Worm (Caenorhabditis elegans) whole organism, midembryonic: ENCODE results near the gene unc-31.

Source experiments
- T22C8.4 ChIP-seq: fragments of 200-800 bp; sonication (Bioruptor generic); IDR thresholded peaks from 2 replicates; pipeline ENCODE4 v1.3.6; 2022; ENCODE audit warnings: missing genetic modification characterization, missing compliant biosample characterization
- cog-1 ChIP-seq: sonication (generic microtip); optimal IDR thresholded peaks from 2 replicates; lab custom pipeline; 2016; ENCODE audit warnings: missing genetic modification characterization, missing compliant biosample characterization
- flt-1 ChIP-seq: fragments of 200-800 bp; sonication (Bioruptor generic); IDR thresholded peaks from 2 replicates; pipeline ENCODE4 v1.3.6; 2022; ENCODE audit warnings: missing genetic modification characterization, missing compliant biosample characterization
- klf-2 ChIP-seq: fragments of 200-800 bp; sonication (Bioruptor generic); conservative IDR thresholded peaks from 2 replicates; pipeline ENCODE4 v1.3.6; 2022; ENCODE audit warnings: missing genetic modification reagents, missing genetic modification characterization, missing compliant biosample characterization
- med-1 ChIP-seq: sonication (generic microtip); optimal IDR thresholded peaks from 2 replicates; lab custom pipeline; 2017; ENCODE audit warnings: missing genetic modification characterization, mild to moderate bottlenecking, missing compliant biosample characterization, antibody characterized with exemption, missing genetic modification reagents; ENCODE audit not compliant: insufficient read depth
- ref-1 ChIP-seq: fragments of 200-800 bp; sonication (Bioruptor generic); conservative IDR thresholded peaks from 2 replicates; pipeline ENCODE4 v1.3.6; 2022; ENCODE audit warnings: missing genetic modification reagents, missing genetic modification characterization, missing compliant biosample characterization
- tab-1 ChIP-seq: fragments of 200-800 bp; sonication (Bioruptor generic); IDR thresholded peaks from 2 replicates; pipeline ENCODE4 v1.3.6; 2022; ENCODE audit warnings: missing genetic modification characterization, missing compliant biosample characterization
- ztf-23 ChIP-seq: fragments of 200-800 bp; sonication (Bioruptor generic); IDR thresholded peaks from 2 replicates; pipeline ENCODE4 v1.3.6; 2022; ENCODE audit warnings: missing genetic modification reagents, missing genetic modification characterization, missing compliant biosample characterization
- ztf-29 ChIP-seq: fragments of 200-800 bp; sonication (Bioruptor generic); IDR thresholded peaks from 2 replicates; pipeline ENCODE4 v1.3.6; 2022; ENCODE audit warnings: missing genetic modification reagents, missing genetic modification characterization, missing compliant biosample characterization

unc-31 gene

DNA sequence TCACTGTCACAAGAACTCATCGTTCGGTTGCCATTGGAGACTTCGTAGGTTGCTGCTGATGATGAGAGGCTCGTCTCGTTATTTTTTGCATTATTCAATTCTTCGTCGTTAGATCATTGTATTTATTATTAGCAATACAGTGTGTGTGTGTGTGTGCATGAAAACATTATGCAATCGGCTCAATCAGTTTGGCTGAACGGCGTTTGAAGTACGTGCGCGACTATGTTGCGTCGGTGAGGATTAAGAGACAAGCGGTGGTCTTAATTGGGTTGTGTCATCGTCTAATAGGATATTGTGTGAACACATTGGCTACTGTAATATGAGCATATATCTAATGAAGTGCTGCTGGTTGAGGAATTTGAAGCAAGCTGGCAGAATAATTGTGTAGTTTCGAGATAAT, 40.2 kb downstream of the unc-31 start:
- TF ChIP-seq tab-1 (no peak), flt-1 (no peak), cog-1 (tag; lab: Kevin White, UChicago) (no peak), T22C8.4 (GFP tag; lab: Robert Waterston, UW) (no peak), ztf-23 (GFP tag; lab: Robert Waterston, UW) (no peak), ref-1 (GFP tag; lab: Robert Waterston, UW) (no peak), ztf-29 (GFP tag; lab: Robert Waterston, UW) (no peak), med-1 (GFP tag; lab: Kevin White, UChicago) (no peak), klf-2 (GFP tag; lab: Robert Waterston, UW) (no peak)

DNA sequence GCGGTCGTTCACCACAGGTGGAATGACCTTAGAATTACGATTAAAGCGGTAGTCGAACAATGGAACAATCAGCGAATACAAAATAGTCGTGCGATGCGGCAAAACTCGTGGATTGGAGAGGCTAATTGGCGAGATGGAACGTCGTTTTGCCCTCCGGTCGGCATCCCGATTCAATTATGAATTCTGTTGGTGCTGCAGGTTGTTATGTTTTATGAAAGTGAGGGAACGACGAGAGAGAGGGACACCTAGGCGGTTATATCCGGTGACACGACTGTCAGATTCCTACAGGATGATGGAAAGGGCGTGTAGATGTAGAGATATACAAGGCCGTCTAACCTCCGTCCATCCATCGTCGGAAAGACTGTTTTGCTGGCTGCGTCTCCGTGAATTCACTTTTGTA, 43.0 kb downstream of the unc-31 start:
- TF ChIP-seq med-1 (GFP tag; lab: Kevin White, UChicago), result no peak
- TF ChIP-seq T22C8.4 (GFP tag; lab: Robert Waterston, UW), result no peak
- no peak for TF ChIP-seq ztf-23 (GFP tag; lab: Robert Waterston, UW)
- TF ChIP-seq ref-1 (GFP tag; lab: Robert Waterston, UW), result no peak
- no peak for TF ChIP-seq ztf-29 (GFP tag; lab: Robert Waterston, UW)
- TF ChIP-seq cog-1 (tag; lab: Kevin White, UChicago), result no peak
- no peak for TF ChIP-seq klf-2 (GFP tag; lab: Robert Waterston, UW)
- TF ChIP-seq flt-1, result no peak
- no peak for TF ChIP-seq tab-1

DNA sequence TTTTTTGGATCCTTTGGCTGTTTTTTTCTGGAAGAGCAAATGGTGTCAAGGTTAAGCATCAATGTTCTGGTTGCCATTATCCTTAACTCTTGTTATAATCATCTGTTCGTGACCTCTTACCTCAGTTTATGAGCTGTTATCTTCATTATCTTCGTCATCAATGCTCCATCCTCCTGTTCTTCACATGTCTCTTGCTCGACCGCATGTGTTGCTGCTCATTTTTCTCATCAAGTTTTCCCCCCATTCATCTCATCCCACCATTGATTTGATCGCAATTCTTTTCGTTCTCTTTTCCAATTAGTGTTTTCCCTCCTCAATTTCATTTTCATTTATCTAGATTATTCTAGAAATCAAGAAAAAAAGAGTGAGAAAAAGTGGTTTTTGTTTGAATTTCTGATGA, 43.9 kb downstream of the unc-31 start:
- no peak for TF ChIP-seq med-1 (GFP tag; lab: Kevin White, UChicago)
- TF ChIP-seq ref-1 (GFP tag; lab: Robert Waterston, UW), result no peak
- TF ChIP-seq klf-2 (GFP tag; lab: Robert Waterston, UW), result no peak
- no peak for TF ChIP-seq cog-1 (tag; lab: Kevin White, UChicago)
- no peak for TF ChIP-seq tab-1
- TF ChIP-seq ztf-29 (GFP tag; lab: Robert Waterston, UW), result no peak
- no peak for TF ChIP-seq flt-1
- TF ChIP-seq T22C8.4 (GFP tag; lab: Robert Waterston, UW), result no peak
- no peak for TF ChIP-seq ztf-23 (GFP tag; lab: Robert Waterston, UW)

DNA sequence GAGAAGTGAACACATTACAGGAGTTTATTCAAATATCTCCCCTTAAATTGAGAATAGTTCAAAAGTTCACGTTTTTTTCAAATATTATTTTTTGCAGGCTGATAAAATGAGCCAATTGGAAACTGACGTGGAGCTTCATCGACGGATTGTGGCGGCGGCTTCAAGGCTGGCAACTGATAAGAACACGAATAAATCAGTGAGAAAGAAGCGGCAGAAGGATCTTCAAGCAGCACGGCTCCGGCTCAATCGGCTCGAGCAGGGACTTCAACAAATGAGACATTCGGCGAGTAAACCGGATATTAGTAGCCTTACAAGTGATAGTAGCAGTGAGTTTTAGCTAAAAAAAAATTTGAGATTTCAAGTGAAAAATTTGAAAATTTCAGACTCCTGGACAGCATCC, 51.6 kb downstream of the unc-31 start, which contains the start of gene M02B1.4:
M02B1.4 (minus strand) TSS at position 9 of the 400 bp plus-strand sequence.
- TF ChIP-seq tab-1, result no peak
- no peak for TF ChIP-seq flt-1
- no peak for TF ChIP-seq ztf-29 (GFP tag; lab: Robert Waterston, UW)
- TF ChIP-seq ref-1 (GFP tag; lab: Robert Waterston, UW), result no peak
- no peak for TF ChIP-seq klf-2 (GFP tag; lab: Robert Waterston, UW)
- no peak for TF ChIP-seq med-1 (GFP tag; lab: Kevin White, UChicago)
- no peak for TF ChIP-seq ztf-23 (GFP tag; lab: Robert Waterston, UW)
- no peak for TF ChIP-seq cog-1 (tag; lab: Kevin White, UChicago)
- no peak for TF ChIP-seq T22C8.4 (GFP tag; lab: Robert Waterston, UW)

DNA sequence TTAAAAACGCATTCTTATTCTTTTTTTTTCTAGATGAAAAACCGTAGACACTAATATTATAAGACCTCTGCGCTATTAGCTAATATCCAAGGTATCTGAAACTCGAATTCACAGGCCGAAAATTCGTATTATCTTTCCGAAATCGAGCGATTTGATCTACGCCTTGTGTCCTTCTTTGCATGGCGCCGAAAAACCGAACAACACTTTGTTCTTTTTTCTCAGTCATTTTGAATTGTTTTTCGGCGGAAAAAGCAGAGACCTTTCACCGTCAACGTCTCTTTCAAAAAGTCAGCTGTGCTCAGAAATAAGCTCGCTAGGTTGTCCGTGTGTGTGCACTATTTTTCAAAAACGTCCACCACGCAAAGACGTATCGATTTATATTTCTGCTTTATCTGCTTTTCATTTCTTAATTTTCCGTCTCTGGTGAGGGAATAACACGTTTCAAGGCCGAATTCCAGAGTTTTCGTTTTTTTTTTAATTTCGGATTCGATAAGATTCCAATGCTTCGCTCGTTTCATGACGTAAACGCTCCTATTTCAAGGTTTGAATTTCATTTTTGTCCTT, 57.2 kb downstream of the unc-31 start:
- TF ChIP-seq ref-1 (GFP tag; lab: Robert Waterston, UW), result no peak
- TF ChIP-seq med-1 (GFP tag; lab: Kevin White, UChicago), result no peak
- no peak for TF ChIP-seq klf-2 (GFP tag; lab: Robert Waterston, UW)
- TF ChIP-seq tab-1, result no peak
- TF ChIP-seq flt-1, result no peak
- no peak for TF ChIP-seq ztf-23 (GFP tag; lab: Robert Waterston, UW)
- no peak for TF ChIP-seq T22C8.4 (GFP tag; lab: Robert Waterston, UW)

DNA sequence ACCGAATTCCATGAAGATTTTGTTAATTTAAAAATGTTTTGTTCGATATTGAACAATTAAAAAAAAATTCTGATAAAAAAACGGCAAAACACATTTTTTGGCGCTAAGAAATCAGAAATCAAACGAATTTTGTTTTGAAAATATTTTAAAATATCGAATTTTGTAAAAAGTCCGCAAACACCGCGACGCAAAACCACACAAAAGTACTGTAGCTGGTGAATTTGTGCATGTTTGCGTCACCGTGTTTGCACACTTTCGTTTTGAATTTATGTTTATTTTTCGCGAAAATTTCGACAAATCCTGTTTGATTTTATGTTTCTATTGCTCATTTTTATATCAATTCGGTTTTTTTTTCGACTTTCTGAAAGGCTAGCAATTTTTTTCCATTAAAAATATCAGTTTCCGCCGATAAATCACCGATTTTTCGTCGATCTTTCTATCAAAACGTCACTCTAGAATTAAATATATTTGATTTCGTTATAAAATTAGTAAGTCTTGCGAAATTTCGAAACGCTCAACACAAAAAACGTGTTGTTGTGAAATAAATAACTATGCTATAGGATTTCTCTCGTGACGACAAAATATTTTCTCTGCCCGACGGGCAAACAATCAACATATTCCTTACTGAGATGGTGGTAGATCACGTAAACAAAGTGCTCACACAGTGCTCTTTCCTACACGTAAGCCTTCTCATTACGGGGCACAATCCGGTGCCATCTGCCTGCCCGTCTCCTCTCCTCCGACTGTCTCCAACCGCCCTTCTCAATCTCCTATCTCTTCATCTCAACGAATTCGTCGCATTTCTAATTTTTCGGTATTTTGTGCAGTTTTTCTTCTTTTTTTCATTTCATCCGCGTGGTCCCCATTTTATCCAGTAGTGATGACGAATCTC, 58.2 kb downstream of the unc-31 start:
- TF ChIP-seq T22C8.4 (GFP tag; lab: Robert Waterston, UW), result no peak
- TF ChIP-seq med-1 (GFP tag; lab: Kevin White, UChicago), result no peak
- no peak for TF ChIP-seq ztf-23 (GFP tag; lab: Robert Waterston, UW)
- TF ChIP-seq ztf-29 (GFP tag; lab: Robert Waterston, UW), result no peak
- TF ChIP-seq cog-1 (tag; lab: Kevin White, UChicago), result no peak
- TF ChIP-seq klf-2 (GFP tag; lab: Robert Waterston, UW), result no peak
- TF ChIP-seq tab-1, result no peak
- TF ChIP-seq ref-1 (GFP tag; lab: Robert Waterston, UW), result no peak
- TF ChIP-seq flt-1, result no peak

DNA sequence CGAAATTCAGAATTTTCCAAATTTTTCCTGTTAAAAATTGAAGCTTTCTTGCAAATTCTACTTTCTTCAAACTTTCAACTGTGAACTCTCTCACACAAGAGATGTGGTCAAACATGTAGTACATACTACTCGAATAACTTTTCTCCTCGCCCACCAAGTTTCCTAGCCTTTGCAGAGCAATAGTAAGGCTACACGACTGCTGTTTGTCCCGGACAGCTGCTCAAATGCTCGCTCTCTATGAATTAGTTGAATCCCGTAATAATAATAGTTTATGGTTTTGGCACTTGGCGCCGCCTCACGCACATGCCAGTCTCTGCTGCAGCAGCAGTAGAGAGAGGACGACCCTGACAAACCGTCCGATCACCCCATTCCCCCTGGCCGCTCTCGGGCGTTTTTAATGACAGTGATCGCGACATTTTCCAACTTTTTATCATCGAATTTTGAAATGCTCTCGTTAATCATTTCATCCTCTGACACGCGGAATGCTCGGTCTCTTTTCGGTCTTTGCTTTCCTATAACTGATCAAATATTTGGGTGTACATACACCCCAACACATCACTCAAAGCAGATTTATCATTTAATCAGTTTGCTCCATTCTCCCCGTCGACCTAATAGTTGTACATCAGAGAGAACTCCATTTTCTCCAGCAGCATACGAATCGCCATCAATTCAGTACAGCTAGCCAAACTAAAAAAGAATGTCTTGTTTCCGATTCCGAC, 60.2 kb downstream of the unc-31 start:
- TF ChIP-seq ztf-29 (GFP tag; lab: Robert Waterston, UW), result no peak
- TF ChIP-seq klf-2 (GFP tag; lab: Robert Waterston, UW), result no peak
- no peak for TF ChIP-seq med-1 (GFP tag; lab: Kevin White, UChicago)
- TF ChIP-seq T22C8.4 (GFP tag; lab: Robert Waterston, UW), result no peak
- no peak for TF ChIP-seq tab-1
- TF ChIP-seq flt-1, result no peak
- no peak for TF ChIP-seq ref-1 (GFP tag; lab: Robert Waterston, UW)
- no peak for TF ChIP-seq cog-1 (tag; lab: Kevin White, UChicago)
- TF ChIP-seq ztf-23 (GFP tag; lab: Robert Waterston, UW), result no peak

DNA sequence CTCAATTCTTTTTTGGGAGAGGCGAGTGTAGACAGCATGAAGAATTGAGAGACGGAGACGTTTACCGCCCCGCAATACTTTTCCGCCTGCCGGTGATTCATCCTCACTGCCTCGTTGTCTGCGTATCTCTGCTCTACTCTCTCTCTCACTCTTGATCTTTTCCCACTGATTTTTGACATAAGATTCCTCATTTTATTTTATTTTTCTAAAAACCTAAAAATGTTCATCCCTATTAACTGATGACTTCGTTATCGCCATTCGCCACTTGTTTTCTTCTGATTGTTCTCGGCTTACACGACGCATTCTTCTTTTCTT, 60.7 kb downstream of the unc-31 start:
- TF ChIP-seq med-1 (GFP tag; lab: Kevin White, UChicago), result no peak
- TF ChIP-seq ztf-29 (GFP tag; lab: Robert Waterston, UW), result no peak
- TF ChIP-seq flt-1, result no peak
- no peak for TF ChIP-seq ztf-23 (GFP tag; lab: Robert Waterston, UW)
- no peak for TF ChIP-seq ref-1 (GFP tag; lab: Robert Waterston, UW)
- no peak for TF ChIP-seq cog-1 (tag; lab: Kevin White, UChicago)
- no peak for TF ChIP-seq klf-2 (GFP tag; lab: Robert Waterston, UW)
- no peak for TF ChIP-seq T22C8.4 (GFP tag; lab: Robert Waterston, UW)
- no peak for TF ChIP-seq tab-1
